Fruit fly (Drosophila melanogaster) whole organism, embryonic: ENCODE measurements around the gene AP-1-2beta.
A peak's percentile ranks its signal among the peaks of the same experiment; 100 is the strongest.

Source experiments
- Ada2b ChIP-seq: fragments of 200-800 bp; sonication (Bioruptor generic); IDR thresholded peaks from 2 replicates; pipeline ENCODE4 v1.3.6; 2022; ENCODE audit warnings: missing biosample characterization, missing genetic modification characterization
- CG11695 ChIP-seq: fragments of 200-800 bp; sonication (Bioruptor generic); IDR thresholded peaks from 3 replicates; pipeline ENCODE4 v1.3.6; 2022; ENCODE audit warnings: missing biosample characterization, missing genetic modification characterization
- CG14965 ChIP-seq: fragments of 200-800 bp; sonication (Bioruptor generic); optimal IDR thresholded peaks from 2 replicates; lab custom pipeline; 2016; ENCODE audit warnings: missing biosample characterization, missing genetic modification characterization, borderline replicate concordance
- CG15073 ChIP-seq: fragments of 200-800 bp; sonication (Bioruptor generic); optimal IDR thresholded peaks from 2 replicates; lab custom pipeline; 2016; ENCODE audit warnings: missing biosample characterization, missing genetic modification characterization
- CG15601 ChIP-seq: fragments of 200-800 bp; sonication (Bioruptor generic); optimal IDR thresholded peaks from 3 replicates; lab custom pipeline; 2019; ENCODE audit warnings: missing biosample characterization, mild to moderate bottlenecking, missing genetic modification characterization, moderate library complexity
- CG17359 ChIP-seq: fragments of 200-800 bp; sonication (Bioruptor generic); optimal IDR thresholded peaks from 3 replicates; lab custom pipeline; 2018; ENCODE audit warnings: missing biosample characterization, mild to moderate bottlenecking, missing genetic modification characterization, moderate library complexity
- CG2712 ChIP-seq: fragments of 200-800 bp; optimal IDR thresholded peaks from 3 replicates; lab custom pipeline; 2019; ENCODE audit warnings: missing biosample characterization, mild to moderate bottlenecking, missing genetic modification characterization, moderate library complexity
- CG32772 ChIP-seq: fragments of 200-800 bp; sonication (Bioruptor generic); IDR thresholded peaks from 2 replicates; pipeline ENCODE4 v1.3.6; 2022; ENCODE audit warnings: missing biosample characterization, missing genetic modification characterization
- CG3281 ChIP-seq: fragments of 200-800 bp; sonication (Bioruptor generic); optimal IDR thresholded peaks from 3 replicates; lab custom pipeline; 2017; ENCODE audit warnings: missing biosample characterization, mild to moderate bottlenecking, missing genetic modification characterization
- CG34422 ChIP-seq: fragments of 200-800 bp; sonication (Bioruptor generic); IDR thresholded peaks from 3 replicates; pipeline ENCODE4 v1.3.6; 2022; ENCODE audit warnings: missing biosample characterization, missing genetic modification characterization
- CG3995 ChIP-seq: fragments of 200-800 bp; sonication (Bioruptor generic); optimal IDR thresholded peaks from 3 replicates; lab custom pipeline; 2016; ENCODE audit warnings: missing biosample characterization, missing genetic modification characterization
- CG6175 ChIP-seq: fragments of 200-800 bp; sonication (Bioruptor generic); IDR thresholded peaks from 3 replicates; pipeline ENCODE4 v1.3.6; 2022; ENCODE audit warnings: missing biosample characterization, missing genetic modification characterization
- CG6689 ChIP-seq: fragments of 200-800 bp; sonication (Bioruptor generic); IDR thresholded peaks from 2 replicates; pipeline ENCODE4 v1.3.6; 2022; ENCODE audit warnings: missing biosample characterization, missing genetic modification characterization
- CG8089 ChIP-seq: fragments of 200-800 bp; sonication (Bioruptor generic); optimal IDR thresholded peaks from 3 replicates; lab custom pipeline; 2016; ENCODE audit warnings: missing biosample characterization, missing genetic modification characterization
- Dip3 ChIP-seq: fragments of 200-800 bp; sonication (Bioruptor generic); optimal IDR thresholded peaks from 3 replicates; lab custom pipeline; 2016; ENCODE audit warnings: missing biosample characterization, missing genetic modification characterization
- Dp ChIP-seq: fragments of 200-800 bp; sonication (Bioruptor generic); optimal IDR thresholded peaks from 2 replicates; lab custom pipeline; 2018; ENCODE audit warnings: missing biosample characterization, mild to moderate bottlenecking, missing genetic modification characterization, moderate library complexity
- Drgx ChIP-seq: fragments of 200-800 bp; sonication (Bioruptor generic); IDR thresholded peaks from 2 replicates; pipeline ENCODE4 v1.3.6; 2022; ENCODE audit warnings: missing biosample characterization, missing genetic modification characterization
- Elba2 ChIP-seq: fragments of 200-800 bp; sonication (Bioruptor generic); optimal IDR thresholded peaks from 3 replicates; lab custom pipeline; 2016; ENCODE audit warnings: missing biosample characterization, missing genetic modification characterization
- HLH3B ChIP-seq: fragments of 200-800 bp; sonication (Bioruptor generic); IDR thresholded peaks from 2 replicates; pipeline ENCODE4 v1.3.6; 2022; ENCODE audit warnings: missing biosample characterization, missing genetic modification characterization
- Hr3 ChIP-seq: fragments of 200-800 bp; sonication (Bioruptor generic); optimal IDR thresholded peaks from 3 replicates; lab custom pipeline; 2016; ENCODE audit warnings: missing biosample characterization, missing genetic modification characterization
- Hr39 ChIP-seq: fragments of >200 bp; optimal IDR thresholded peaks from 2 replicates; lab custom pipeline; 2017
- MBD-R2 ChIP-seq: fragments of 200-800 bp; sonication (Bioruptor generic); IDR thresholded peaks from 2 replicates; pipeline ENCODE4 v1.3.6; 2022; ENCODE audit warnings: missing biosample characterization, missing genetic modification characterization
- Med ChIP-seq: fragments of 200-800 bp; sonication (Bioruptor generic); peaks from one replicate; lab custom pipeline; 2016; ENCODE audit warnings: missing biosample characterization, missing genetic modification characterization, mild to moderate bottlenecking, inconsistent platforms, moderate library complexity
- Mes4 ChIP-seq: fragments of 200-800 bp; sonication (Bioruptor generic); optimal IDR thresholded peaks from 2 replicates; lab custom pipeline; 2016; ENCODE audit warnings: missing biosample characterization, missing genetic modification characterization
- NC2β ChIP-seq: fragments of 200-800 bp; sonication (Bioruptor generic); optimal IDR thresholded peaks from 2 replicates; lab custom pipeline; 2016; ENCODE audit warnings: missing biosample characterization, missing genetic modification characterization
- Ptx1 ChIP-seq: fragments of 200-800 bp; sonication (Bioruptor generic); IDR thresholded peaks from 2 replicates; pipeline ENCODE4 v1.3.6; 2022; ENCODE audit warnings: missing biosample characterization, missing genetic modification characterization
- Scr ChIP-seq: fragments of 200-800 bp; sonication (Bioruptor generic); IDR thresholded peaks from 2 replicates; pipeline ENCODE4 v1.3.6; 2022; ENCODE audit warnings: missing biosample characterization, missing genetic modification characterization; ENCODE audit not compliant: partially characterized antibody
- Sox102F ChIP-seq: fragments of 200-800 bp; sonication (Bioruptor generic); optimal IDR thresholded peaks from 2 replicates; lab custom pipeline; 2018; ENCODE audit warnings: missing biosample characterization, mild to moderate bottlenecking, missing genetic modification characterization, moderate library complexity
- Taf1 ChIP-seq: fragments of 200-800 bp; sonication (Bioruptor generic); IDR thresholded peaks from 2 replicates; pipeline ENCODE4 v1.3.6; 2022; ENCODE audit warnings: missing biosample characterization, missing genetic modification characterization
- Usf ChIP-seq: fragments of 200-800 bp; sonication (Bioruptor generic); optimal IDR thresholded peaks from 2 replicates; lab custom pipeline; 2017; ENCODE audit warnings: missing genotype, missing biosample characterization, missing genetic modification characterization
- az2 ChIP-seq: fragments of 200-800 bp; sonication (Bioruptor generic); optimal IDR thresholded peaks from 3 replicates; lab custom pipeline; 2016; ENCODE audit warnings: missing biosample characterization, missing genetic modification characterization
- bsh ChIP-seq, 2 experiments: fragments of 200-800 bp; sonication (Bioruptor generic); optimal IDR thresholded peaks; 2 replicates each; lab custom pipeline; 2017 to 2018; ENCODE audit warnings: mild to moderate bottlenecking in 2 of 2, missing biosample characterization in 2 of 2, missing genetic modification characterization in 2 of 2, moderate library complexity in 1 of 2
- croc ChIP-seq: fragments of 200-800 bp; sonication (Bioruptor generic); conservative IDR thresholded peaks from 3 replicates; pipeline ENCODE4 v1.3.6; 2022; ENCODE audit warnings: missing biosample characterization, missing genetic modification characterization
- dmrt99B ChIP-seq: fragments of 200-800 bp; sonication (Bioruptor generic); optimal IDR thresholded peaks from 2 replicates; lab custom pipeline; 2018; ENCODE audit warnings: missing biosample characterization, mild to moderate bottlenecking, missing genetic modification characterization, moderate library complexity
- ems ChIP-seq: fragments of 200-800 bp; sonication (Bioruptor generic); optimal IDR thresholded peaks from 3 replicates; lab custom pipeline; 2016; ENCODE audit warnings: missing biosample characterization, missing genetic modification characterization
- gcm2 ChIP-seq: fragments of 200-800 bp; sonication (Bioruptor generic); optimal IDR thresholded peaks from 2 replicates; lab custom pipeline; 2016; ENCODE audit warnings: missing biosample characterization, missing genetic modification characterization
- gem ChIP-seq: fragments of 200-800 bp; sonication (Bioruptor generic); optimal IDR thresholded peaks from 2 replicates; lab custom pipeline; 2019; ENCODE audit warnings: missing biosample characterization, mild to moderate bottlenecking, missing genetic modification characterization, moderate library complexity
- ind ChIP-seq: fragments of 200-800 bp; sonication (Bioruptor generic); optimal IDR thresholded peaks from 3 replicates; lab custom pipeline; 2016; ENCODE audit warnings: missing biosample characterization, missing genetic modification characterization
- lmd ChIP-seq: fragments of 200-800 bp; sonication (Bioruptor generic); IDR thresholded peaks from 2 replicates; pipeline ENCODE4 v1.3.6; 2022; ENCODE audit warnings: missing biosample characterization, missing genetic modification characterization
- maf-S ChIP-seq: fragments of 200-800 bp; sonication (Bioruptor generic); optimal IDR thresholded peaks from 2 replicates; lab custom pipeline; 2016; ENCODE audit warnings: missing biosample characterization, missing genetic modification characterization
- phol ChIP-seq: fragments of 200-800 bp; sonication (Bioruptor generic); optimal IDR thresholded peaks from 3 replicates; lab custom pipeline; 2018; ENCODE audit warnings: missing biosample characterization, mild to moderate bottlenecking, missing genetic modification characterization, moderate library complexity
- psq ChIP-seq: fragments of 200-800 bp; sonication (Bioruptor generic); optimal IDR thresholded peaks from 2 replicates; lab custom pipeline; 2017; ENCODE audit warnings: missing biosample characterization, missing genetic modification characterization
- ranshi ChIP-seq: fragments of 200-800 bp; sonication (Bioruptor generic); IDR thresholded peaks from 2 replicates; pipeline ENCODE4 v1.3.6; 2022; ENCODE audit warnings: missing biosample characterization, missing genetic modification characterization
- repo ChIP-seq: fragments of 200-800 bp; sonication (Bioruptor generic); optimal IDR thresholded peaks from 2 replicates; lab custom pipeline; 2016; ENCODE audit warnings: missing biosample characterization, missing genetic modification characterization
- row ChIP-seq: fragments of 200-800 bp; sonication (Bioruptor generic); IDR thresholded peaks from 3 replicates; pipeline ENCODE4 v1.3.6; 2022; ENCODE audit warnings: missing biosample characterization, missing genetic modification characterization
- sens ChIP-seq: fragments of 200-800 bp; sonication (Bioruptor generic); peaks from one replicate; lab custom pipeline; 2016; ENCODE audit warnings: missing biosample characterization, missing genetic modification characterization
- slbo ChIP-seq: fragments of 200-800 bp; sonication (Bioruptor generic); IDR thresholded peaks from 2 replicates; pipeline ENCODE4 v1.3.6; 2022; ENCODE audit warnings: missing biosample characterization, missing genetic modification characterization
- stc ChIP-seq: fragments of 200-800 bp; sonication (Bioruptor generic); IDR thresholded peaks from 2 replicates; pipeline ENCODE4 v1.3.6; 2022; ENCODE audit warnings: missing biosample characterization, missing genetic modification characterization
- stwl ChIP-seq: fragments of 200-800 bp; sonication (Bioruptor generic); optimal IDR thresholded peaks from 3 replicates; lab custom pipeline; 2018; ENCODE audit warnings: missing biosample characterization, mild to moderate bottlenecking, missing genetic modification characterization, moderate library complexity
- vvl ChIP-seq: fragments of 200-800 bp; sonication (Bioruptor generic); IDR thresholded peaks from 2 replicates; pipeline ENCODE4 v1.3.6; 2022; ENCODE audit warnings: missing biosample characterization, missing genetic modification characterization

AP-1-2beta gene

DNA sequence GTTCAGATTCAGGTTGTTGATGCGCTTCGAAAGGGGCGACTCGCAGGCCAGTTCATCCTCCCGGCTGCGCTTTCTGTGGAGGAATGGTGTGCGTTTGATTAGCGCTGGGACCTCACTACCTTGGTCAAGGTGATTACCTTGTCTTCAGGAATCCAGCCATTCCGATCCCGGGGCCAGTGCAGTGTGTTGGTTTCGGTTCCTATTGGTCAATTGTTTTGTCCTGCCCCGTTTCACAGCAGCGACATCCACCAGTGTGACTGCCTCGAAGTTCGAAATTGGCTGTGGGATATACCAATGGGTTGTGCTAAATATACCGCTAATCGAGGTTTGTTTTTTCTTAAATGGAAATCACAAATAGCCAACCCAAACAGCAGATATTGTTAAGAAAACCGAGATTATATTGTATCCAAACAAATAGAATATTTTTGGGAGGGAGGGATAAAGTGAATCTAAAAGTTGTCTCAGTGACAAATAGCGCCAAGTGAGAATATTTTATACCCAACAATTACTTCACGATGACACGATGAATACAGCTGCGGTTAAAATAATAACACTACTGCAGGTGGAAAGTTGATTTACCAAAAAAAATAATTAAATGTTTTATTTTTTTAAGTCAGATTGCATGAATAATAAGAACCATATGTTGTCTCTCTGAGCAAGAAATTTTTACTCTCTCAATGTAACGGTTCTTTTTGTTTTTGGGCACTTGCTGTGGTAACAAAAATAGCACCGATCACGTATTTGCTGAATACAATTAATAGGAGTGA lies 35.8 kb upstream of the AP-1-2beta start, which contains the start of gene CG14229 (continued):
- TF ChIP-seq Ada2b (GFP tag; lab: Robert Waterston, UW) (peak; percentile 42; the same call in 1 of the 2 replicates), CG17359 (tag; lab: Kevin White, UChicago) (peak; percentile 32), Drgx (GFP tag; lab: Robert Waterston, UW) (peak; percentile 29; the same call in 1 of the 2 replicates), Ptx1 (GFP tag; lab: Robert Waterston, UW) (peak; percentile 52), vvl (GFP tag; lab: Robert Waterston, UW) (peak; percentile 23; the same call in 1 of the 2 replicates), bsh (GFP tag; optimal IDR thresholded peaks at IDR 0.05; lab: Kevin White, UChicago) (peak in 1 of 2 experiments; percentile 11), lmd (GFP tag; lab: Robert Waterston, UW) (peak; percentile 38; the same call in 1 of the 2 replicates), MBD-R2 (GFP tag; lab: Robert Waterston, UW) (peak; percentile 54), Sox102F (GFP tag; lab: Kevin White, UChicago) (peak; percentile 10), CG34422 (0 out of 3 replicates have a peak, but pooled peaks have one; percentile 12), sens (GFP tag; lab: Kevin White, UChicago) (peak; percentile 71), CG32772 (GFP tag; lab: Robert Waterston, UW) (0 out of 2 replicates have a peak, but pooled peaks have one; percentile 17), row (peak; percentile 57), CG6689 (GFP tag; lab: Robert Waterston, UW) (peak; percentile 77), NC2β (GFP tag; lab: Kevin White, UChicago) (no peak), maf-S (GFP tag; lab: Kevin White, UChicago) (no peak), CG6175 (GFP tag; lab: Robert Waterston, UW) (no peak), repo (no peak), CG3995 (GFP tag; lab: Kevin White, UChicago) (peak; percentile 78), Scr (GFP tag; lab: Robert Waterston, UW) (peak; percentile 37; the same call in 1 of the 2 replicates), gcm2 (GFP tag; lab: Kevin White, UChicago) (no peak), Hr3 (GFP tag; lab: Kevin White, UChicago) (no peak), HLH3B (GFP tag; lab: Robert Waterston, UW) (no peak), Dp (GFP tag; lab: Kevin White, UChicago) (peak; percentile 5), Taf1 (GFP tag; lab: Robert Waterston, UW) (no peak), CG14965 (GFP tag; lab: Kevin White, UChicago) (no peak), Usf (GFP tag; lab: Kevin White, UChicago) (no peak), Elba2 (GFP tag; lab: Kevin White, UChicago) (peak; percentile 98), CG8089 (GFP tag; lab: Kevin White, UChicago) (no peak), ems (GFP tag; lab: Kevin White, UChicago) (no peak), CG11695 (GFP tag; lab: Robert Waterston, UW) (peak; percentile 53; the same call in 1 of the 3 replicates), stc (0 out of 2 replicates have a peak, but pooled peaks have one; percentile 40), dmrt99B (tag; lab: Kevin White, UChicago) (peak; percentile 7), croc (no peak), az2 (GFP tag; lab: Kevin White, UChicago) (no peak), phol (peak; percentile 3), ranshi (GFP tag; lab: Robert Waterston, UW) (0 out of 2 replicates have a peak, but pooled peaks have one; percentile 24), slbo (GFP tag; lab: Robert Waterston, UW) (peak; percentile 38), CG15073 (no peak), Dip3 (GFP tag; lab: Kevin White, UChicago) (no peak), CG2712 (tag; lab: Kevin White, UChicago) (peak; percentile 8), Hr39 (lab: Kevin White, UChicago) (no peak), ind (peak; percentile 26), CG15601 (tag; lab: Kevin White, UChicago) (no peak), stwl (tag; lab: Kevin White, UChicago) (peak; percentile 22), psq (no peak), CG3281 (GFP tag; lab: Kevin White, UChicago) (peak; percentile 3), Mes4 (GFP tag; lab: Kevin White, UChicago) (no peak), Med (GFP tag; lab: Kevin White, UChicago) (peak; percentile 48), gem (tag; lab: Kevin White, UChicago) (peak; percentile 38)
